ENCODE assay signal across 1 fruit fly cellular context in the genomic region with DNA sequence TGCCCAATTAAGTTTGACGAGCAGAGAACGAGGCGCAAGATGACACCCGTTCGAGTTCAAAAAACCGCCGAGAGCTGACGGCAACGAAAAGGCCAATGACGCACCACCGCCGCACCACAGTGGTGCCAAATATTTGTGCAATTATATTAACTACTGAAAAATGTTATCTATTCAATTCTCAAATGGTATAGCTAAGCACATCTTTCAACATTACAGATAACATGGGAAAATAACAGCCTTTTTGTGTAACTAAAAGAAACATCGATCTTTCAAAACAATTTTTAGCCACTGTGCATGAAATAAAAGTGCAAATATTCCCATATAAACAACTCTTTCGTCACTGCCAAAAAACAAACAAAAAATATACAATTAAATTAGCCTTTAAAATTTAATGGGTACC.
TF ChIP-seq lines count a peak whose summit lies in the region.

No protein-coding gene starts in this region.

TF ChIP-seq in whole organism, embryonic, 481 proteins besides CTCF, POLR2A, EP300 and RAD21 (continued from another document):
- TF ChIP-seq CG6272 (GFP tag; IDR thresholded peaks at IDR 0.05; lab: Robert Waterston, UW) = no peak
- no peak for TF ChIP-seq zen2 (GFP tag; IDR thresholded peaks at IDR 0.05; lab: Robert Waterston, UW; ENCODE audit: partially characterized antibody)
- no peak for TF ChIP-seq Atf-2 (GFP tag; optimal IDR thresholded peaks at IDR 0.05; lab: Kevin White, UChicago)
- no peak for TF ChIP-seq Sox100B (GFP tag; optimal IDR thresholded peaks at IDR 0.05; lab: Kevin White, UChicago)
- TF ChIP-seq jumu (GFP tag; optimal IDR thresholded peaks at IDR 0.05; lab: Kevin White, UChicago) = no peak
- TF ChIP-seq TFAM (GFP tag; optimal IDR thresholded peaks at IDR 0.05; lab: Kevin White, UChicago) = no peak
- TF ChIP-seq stc (GFP tag; IDR thresholded peaks at IDR 0.05; lab: Robert Waterston, UW) = no peak
- peak; percentile 65 for TF ChIP-seq sens (GFP tag; lab: Kevin White, UChicago)
- TF ChIP-seq D19A (tag; optimal IDR thresholded peaks at IDR 0.05; lab: Kevin White, UChicago) = no peak
- TF ChIP-seq ato (GFP tag; IDR thresholded peaks at IDR 0.05; lab: Robert Waterston, UW; ENCODE audit: partially characterized antibody) = no peak
- no peak for TF ChIP-seq prd (optimal IDR thresholded peaks at IDR 0.05; lab: Kevin White, UChicago)
- TF ChIP-seq prd (GFP tag; IDR thresholded peaks at IDR 0.05; lab: Robert Waterston, UW) = peak; percentile 41; the same call in 2 of the 3 replicates
TF ChIP-seq in whole organism, embryonic: peak in this region for 38.
